Worm (Caenorhabditis elegans) whole organism, young adult: ENCODE data around the gene Y22D7AR.14.
"Not testable (repeated sequence)": the region's sequence is repeated elsewhere in the genome, so short reads cannot be mapped to it uniquely, and the experiment has no call there.

Source experiments
- B0019.2 ChIP-seq: fragments of 200-800 bp; sonication (Bioruptor generic); conservative IDR thresholded peaks from 2 replicates; pipeline ENCODE4 v1.3.6; 2022; ENCODE audit warnings: missing genetic modification reagents, missing genetic modification characterization, missing compliant biosample characterization
- ama-1 ChIP-seq, 3 experiments: fragments of 150-350 bp in 1 of 3; sonication (generic microtip) in 2 of 3; optimal IDR thresholded peaks; 2 replicates each; lab custom pipeline; 2014 to 2018; ENCODE audit warnings: missing biosample characterization in 2 of 3, missing genetic modification characterization in 2 of 3, missing genetic modification reagents in 2 of 3
- aptf-3 ChIP-seq: fragments of 200-800 bp; sonication (Bioruptor generic); IDR thresholded peaks from 2 replicates; pipeline ENCODE4 v1.3.6; 2022; ENCODE audit warnings: missing genetic modification characterization, missing compliant biosample characterization
- athp-1 ChIP-seq: sonication (generic microtip); optimal IDR thresholded peaks from 2 replicates; lab custom pipeline; 2017; ENCODE audit warnings: mild to moderate bottlenecking, missing genetic modification characterization, missing compliant biosample characterization
- ceh-40 ChIP-seq: fragments of 200-800 bp; sonication (Bioruptor generic); IDR thresholded peaks from 2 replicates; pipeline ENCODE4 v1.3.6; 2022; ENCODE audit warnings: missing genetic modification characterization, missing compliant biosample characterization
- chd-7 ChIP-seq: sonication (generic microtip); optimal IDR thresholded peaks from 2 replicates; lab custom pipeline; 2016; ENCODE audit warnings: mild to moderate bottlenecking, missing genetic modification characterization, moderate library complexity, missing compliant biosample characterization
- hmg-1.2 ChIP-seq: fragments of 200-800 bp; sonication (Bioruptor generic); IDR thresholded peaks from 2 replicates; pipeline ENCODE4 v1.3.6; 2022; ENCODE audit warnings: missing genetic modification reagents, missing genetic modification characterization, missing compliant biosample characterization
- lin-26 ChIP-seq: fragments of 200-800 bp; sonication (Bioruptor generic); IDR thresholded peaks from 2 replicates; pipeline ENCODE4 v1.3.6; 2022; ENCODE audit warnings: missing genetic modification reagents, missing genetic modification characterization, missing compliant biosample characterization
- lin-35 ChIP-seq, 3 experiments: fragments of 150-350 bp in 2 of 3; sonication (generic microtip) in 1 of 3; optimal IDR thresholded peaks; 2 replicates each; lab custom pipeline; 2014 to 2018; ENCODE audit warnings: missing biosample characterization in 3 of 3, missing genetic modification characterization in 3 of 3, missing genetic modification reagents in 3 of 3
- pha-4 ChIP-seq: fragments of 150-350 bp; sonication (generic microtip); optimal IDR thresholded peaks from 2 replicates; lab custom pipeline; 2014; ENCODE audit warnings: missing biosample characterization, missing genetic modification reagents, missing genetic modification characterization
- tbp1 ChIP-seq: fragments of 200-800 bp; sonication (Bioruptor generic); optimal IDR thresholded peaks from 2 replicates; lab custom pipeline; 2018; ENCODE audit warnings: mild to moderate bottlenecking, missing genetic modification characterization, missing compliant biosample characterization
- tbx-9 ChIP-seq: sonication (generic microtip); optimal IDR thresholded peaks from 2 replicates; lab custom pipeline; 2016; ENCODE audit warnings: borderline replicate concordance, missing genetic modification characterization, inconsistent platforms, missing compliant biosample characterization
- zim-3 ChIP-seq: sonication (generic microtip); optimal IDR thresholded peaks from 2 replicates; lab custom pipeline; 2017; ENCODE audit warnings: mild to moderate bottlenecking, missing genetic modification characterization, moderate library complexity, missing compliant biosample characterization

DNA sequence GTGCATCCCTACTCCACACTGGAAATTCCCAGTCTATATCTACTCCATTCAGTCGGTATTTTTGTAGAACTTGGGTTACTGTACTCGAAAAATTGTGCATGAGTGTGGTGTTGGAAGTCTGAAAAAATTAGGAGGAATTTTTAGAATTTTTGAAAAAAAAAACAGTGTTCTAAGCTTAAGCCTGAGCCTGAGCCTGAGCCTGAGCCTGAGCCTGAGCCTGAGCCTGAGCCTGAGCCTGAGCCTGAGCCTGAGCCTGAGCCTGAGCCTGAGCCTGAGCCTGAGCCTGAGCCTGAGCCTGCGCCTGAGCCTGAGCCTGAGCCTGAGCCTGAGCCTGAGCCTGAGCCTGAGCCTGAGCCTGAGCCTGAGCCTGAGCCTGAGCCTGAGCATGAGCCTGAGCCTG is 33.5 kb downstream of the Y22D7AR.14 start:
- TF ChIP-seq pha-4 (tag; lab: Kevin White, UChicago); chd-7 (tag; lab: Kevin White, UChicago); ceh-40 (GFP tag; lab: Robert Waterston, UW); lin-35 (GFP tag; optimal IDR thresholded peaks at IDR 0.05; lab: Kevin White, UChicago); athp-1; tbp1; lin-26; aptf-3 (GFP tag; lab: Robert Waterston, UW); zim-3 (tag; lab: Kevin White, UChicago); hmg-1.2 (GFP tag; lab: Robert Waterston, UW); B0019.2 (GFP tag; lab: Robert Waterston, UW); ama-1 (optimal IDR thresholded peaks at IDR 0.05; lab: Kevin White, UChicago); ama-1 (GFP tag; optimal IDR thresholded peaks at IDR 0.05; lab: Kevin White, UChicago); tbx-9 (tag; lab: Kevin White, UChicago): not testable (repeated sequence)
